Worm (Caenorhabditis elegans) whole organism, L4/young adult: ENCODE results near the gene afmd-1.

Experiments used
- W03F9.2 ChIP-seq: fragments of 150-350 bp; optimal IDR thresholded peaks from 2 replicates; lab custom pipeline; 2014; ENCODE audit warnings: missing biosample characterization, missing genetic modification characterization
- dao-5 ChIP-seq: sonication (generic microtip); optimal IDR thresholded peaks from 2 replicates; lab custom pipeline; 2016; ENCODE audit warnings: missing genotype, missing genetic modification characterization, moderate library complexity, missing compliant biosample characterization
- him-1 ChIP-seq: sonication (generic microtip); optimal IDR thresholded peaks from 2 replicates; lab custom pipeline; 2016; ENCODE audit warnings: missing genotype, missing genetic modification reagents, missing genetic modification characterization, missing compliant biosample characterization

DNA sequence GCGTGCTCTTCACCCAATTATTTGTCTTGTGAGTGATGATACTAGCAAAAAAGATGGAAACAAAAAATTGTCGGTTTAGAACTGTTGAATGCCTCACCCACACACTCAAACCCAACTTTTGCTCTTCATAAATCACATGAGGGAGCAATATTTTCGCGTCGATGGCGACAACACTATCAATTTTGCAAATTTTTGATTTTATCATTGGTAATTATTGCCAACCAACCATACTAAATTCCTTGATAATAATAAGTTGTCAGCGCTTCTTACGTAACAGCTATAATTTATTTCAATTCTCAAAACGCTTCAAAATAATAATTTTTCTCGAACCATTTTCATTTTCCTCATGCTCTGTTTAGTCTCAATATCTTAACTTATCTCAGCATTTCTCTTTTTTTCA is 31.3 kb upstream of the afmd-1 start:
- TF ChIP-seq him-1, result no peak
- TF ChIP-seq W03F9.2 (tag; lab: Kevin White, UChicago), result no peak
- no peak for TF ChIP-seq dao-5
